Worm (Caenorhabditis elegans): ENCODE results near the gene pqn-63.

DNA sequence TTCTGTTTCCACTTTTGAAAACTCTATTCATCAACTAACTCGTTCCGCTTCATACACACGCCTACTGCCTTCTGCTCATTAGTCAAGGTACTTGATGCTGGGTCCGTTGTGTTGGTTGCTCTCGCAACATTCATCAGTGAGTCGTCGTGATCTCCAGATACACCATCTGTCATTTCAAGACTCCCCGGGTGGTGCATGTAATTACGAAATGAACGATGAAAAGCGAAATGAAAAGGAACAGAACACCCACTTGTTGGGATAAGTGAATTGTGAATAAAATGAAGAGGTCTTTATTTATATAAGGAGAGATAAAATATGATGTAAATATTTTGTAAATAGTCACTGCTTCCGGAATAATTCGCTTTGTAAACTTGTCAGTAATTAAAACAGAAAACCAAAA lies 48.1 kb downstream of the pqn-63 start:
- no peak for TF ChIP-seq nhr-12 (tag; optimal IDR thresholded peaks at IDR 0.05)
- TF ChIP-seq lir-3 (tag; optimal IDR thresholded peaks at IDR 0.05; ENCODE audit: poor library complexity), result no peak
- no peak for TF ChIP-seq egl-27 (tag; optimal IDR thresholded peaks at IDR 0.05)
- no peak for TF ChIP-seq ceh-82 (tag; optimal IDR thresholded peaks at IDR 0.05)
- TF ChIP-seq nhr-77 (tag; optimal IDR thresholded peaks at IDR 0.05), result no peak
- no peak for TF ChIP-seq zag-1 (tag; optimal IDR thresholded peaks at IDR 0.05)
- TF ChIP-seq zip-4 (GFP tag; optimal IDR thresholded peaks at IDR 0.05), result no peak
- no peak for TF ChIP-seq lin-39 (tag; optimal IDR thresholded peaks at IDR 0.05)
- no peak for TF ChIP-seq ceh-90 (tag; optimal IDR thresholded peaks at IDR 0.05)
- TF ChIP-seq ztf-11 (tag; optimal IDR thresholded peaks at IDR 0.05), result no peak
- no peak for TF ChIP-seq ztf-4 (tag; optimal IDR thresholded peaks at IDR 0.05)
- TF ChIP-seq nhr-237 (tag; optimal IDR thresholded peaks at IDR 0.05), result no peak

All from whole organism, L1 larva.